Fruit fly (Drosophila melanogaster) whole organism, embryonic: ENCODE data around the gene CG46459.

ENCODE experiments used
- Atf3 ChIP-seq: fragments of 200-800 bp; sonication (Bioruptor generic); optimal IDR thresholded peaks from 3 replicates; lab custom pipeline; 2016; ENCODE audit warnings: missing biosample characterization, missing genetic modification characterization
- CG10147 ChIP-seq: fragments of 200-800 bp; sonication (Bioruptor generic); optimal IDR thresholded peaks from 2 replicates; lab custom pipeline; 2019; ENCODE audit warnings: missing biosample characterization, mild to moderate bottlenecking, missing genetic modification characterization, moderate library complexity
- CG10979 ChIP-seq: fragments of 200-800 bp; sonication (Bioruptor generic); optimal IDR thresholded peaks from 2 replicates; lab custom pipeline; 2018; ENCODE audit warnings: missing biosample characterization, mild to moderate bottlenecking, missing genetic modification characterization, moderate library complexity
- CG11560 ChIP-seq: fragments of 200-800 bp; sonication (Bioruptor generic); IDR thresholded peaks from 3 replicates; pipeline ENCODE4 v1.3.6; 2022; ENCODE audit warnings: missing biosample characterization, missing genetic modification characterization
- CG11723 ChIP-seq: fragments of 200-800 bp; sonication (Bioruptor generic); optimal IDR thresholded peaks from 2 replicates; lab custom pipeline; 2017; ENCODE audit warnings: missing biosample characterization, mild to moderate bottlenecking, missing genetic modification characterization
- CG12155 ChIP-seq: fragments of 200-800 bp; sonication (Bioruptor generic); optimal IDR thresholded peaks from 3 replicates; lab custom pipeline; 2016; ENCODE audit warnings: missing biosample characterization, missing genetic modification characterization
- CG12659 ChIP-seq: fragments of 200-800 bp; sonication (Bioruptor generic); optimal IDR thresholded peaks from 3 replicates; lab custom pipeline; 2017; ENCODE audit warnings: mild to moderate bottlenecking, missing biosample characterization, missing genetic modification reagents, missing genetic modification characterization
- CG1647 ChIP-seq: fragments of 200-800 bp; sonication (Bioruptor generic); optimal IDR thresholded peaks from 3 replicates; lab custom pipeline; 2016; ENCODE audit warnings: missing biosample characterization, missing genetic modification characterization
- CG17829 ChIP-seq: fragments of 200-800 bp; optimal IDR thresholded peaks from 2 replicates; lab custom pipeline; 2019; ENCODE audit warnings: missing biosample characterization, mild to moderate bottlenecking, missing genetic modification characterization, moderate library complexity
- CG1832 ChIP-seq: fragments of 200-800 bp; sonication (Bioruptor generic); optimal IDR thresholded peaks from 2 replicates; lab custom pipeline; 2017; ENCODE audit warnings: missing biosample characterization, mild to moderate bottlenecking, missing genetic modification characterization, inconsistent platforms
- CG18619 ChIP-seq: fragments of 200-800 bp; sonication (Bioruptor generic); optimal IDR thresholded peaks from 3 replicates; lab custom pipeline; 2017; ENCODE audit warnings: missing biosample characterization, mild to moderate bottlenecking, missing genetic modification characterization
- CG3065 ChIP-seq: fragments of 200-800 bp; sonication (Bioruptor generic); optimal IDR thresholded peaks from 2 replicates; lab custom pipeline; 2016; ENCODE audit warnings: missing biosample characterization, missing genetic modification characterization
- CG32772 ChIP-seq: fragments of 200-800 bp; sonication (Bioruptor generic); IDR thresholded peaks from 2 replicates; pipeline ENCODE4 v1.3.6; 2022; ENCODE audit warnings: missing biosample characterization, missing genetic modification characterization
- CG4328 ChIP-seq: fragments of 200-800 bp; sonication (Bioruptor generic); optimal IDR thresholded peaks from 3 replicates; lab custom pipeline; 2017; ENCODE audit warnings: missing biosample characterization, missing genetic modification reagents, missing genetic modification characterization
- CG4360 ChIP-seq: fragments of 200-800 bp; sonication (Bioruptor generic); IDR thresholded peaks from 2 replicates; pipeline ENCODE4 v1.3.6; 2022; ENCODE audit warnings: missing biosample characterization, missing genetic modification characterization
- CG4424 ChIP-seq: fragments of 200-800 bp; sonication (Bioruptor generic); optimal IDR thresholded peaks from 3 replicates; lab custom pipeline; 2016; ENCODE audit warnings: missing biosample characterization, missing genetic modification characterization
- CG4820 ChIP-seq: fragments of 200-800 bp; sonication (Bioruptor generic); optimal IDR thresholded peaks from 3 replicates; lab custom pipeline; 2016; ENCODE audit warnings: missing biosample characterization, missing genetic modification characterization
- CG6654 ChIP-seq: fragments of 200-800 bp; sonication (Bioruptor generic); optimal IDR thresholded peaks from 2 replicates; lab custom pipeline; 2017; ENCODE audit warnings: missing biosample characterization, mild to moderate bottlenecking, missing genetic modification characterization
- CG6854 ChIP-seq: fragments of 200-800 bp; sonication (Bioruptor generic); optimal IDR thresholded peaks from 3 replicates; lab custom pipeline; 2017; ENCODE audit warnings: missing biosample characterization, mild to moderate bottlenecking, missing genetic modification characterization
- CG8944 ChIP-seq: fragments of 200-800 bp; sonication (Bioruptor generic); optimal IDR thresholded peaks from 3 replicates; lab custom pipeline; 2016; ENCODE audit warnings: missing biosample characterization, missing genetic modification characterization
- CG9817 ChIP-seq: fragments of 200-800 bp; sonication (Bioruptor generic); optimal IDR thresholded peaks from 2 replicates; lab custom pipeline; 2018; ENCODE audit warnings: missing biosample characterization, mild to moderate bottlenecking, missing genetic modification characterization, moderate library complexity
- Camta ChIP-seq: fragments of 200-800 bp; sonication (Bioruptor generic); optimal IDR thresholded peaks from 2 replicates; lab custom pipeline; 2016; ENCODE audit warnings: missing biosample characterization, missing genetic modification characterization
- D19B ChIP-seq: fragments of 200-800 bp; sonication (Bioruptor generic); optimal IDR thresholded peaks from 2 replicates; lab custom pipeline; 2017; ENCODE audit warnings: missing biosample characterization, mild to moderate bottlenecking, missing genetic modification characterization
- Dip2 ChIP-seq: fragments of 200-800 bp; sonication (Bioruptor generic); IDR thresholded peaks from 2 replicates; pipeline ENCODE4 v1.3.6; 2022; ENCODE audit warnings: missing biosample characterization, missing genetic modification characterization
- Hey ChIP-seq: fragments of 200-800 bp; sonication (Bioruptor generic); optimal IDR thresholded peaks from 3 replicates; lab custom pipeline; 2018; ENCODE audit warnings: missing biosample characterization, mild to moderate bottlenecking, missing genetic modification characterization
- Hr78 ChIP-seq, 2 experiments: fragments of 200-800 bp in 1 of 2; fragments of >200 bp in 1 of 2; sonication (Bioruptor generic) in 1 of 2; optimal IDR thresholded peaks; 2 replicates each; lab custom pipeline; 2017 to 2019; ENCODE audit warnings: missing biosample characterization in 2 of 2, missing genetic modification characterization in 2 of 2, mild to moderate bottlenecking in 1 of 2, moderate library complexity in 1 of 2
- MESR4 ChIP-seq: fragments of 200-800 bp; sonication (Bioruptor generic); optimal IDR thresholded peaks from 2 replicates; lab custom pipeline; 2018; ENCODE audit warnings: missing biosample characterization, mild to moderate bottlenecking, missing genetic modification characterization, moderate library complexity
- Oli ChIP-seq: fragments of 200-800 bp; sonication (Bioruptor generic); optimal IDR thresholded peaks from 2 replicates; lab custom pipeline; 2018; ENCODE audit warnings: missing biosample characterization, mild to moderate bottlenecking, missing genetic modification characterization, moderate library complexity
- Opbp ChIP-seq: fragments of 200-800 bp; sonication (Bioruptor generic); IDR thresholded peaks from 3 replicates; pipeline ENCODE4 v1.3.6; 2022; ENCODE audit warnings: missing biosample characterization, missing genetic modification characterization; ENCODE audit not compliant: partially characterized antibody
- Scr ChIP-seq: fragments of 200-800 bp; sonication (Bioruptor generic); IDR thresholded peaks from 2 replicates; pipeline ENCODE4 v1.3.6; 2022; ENCODE audit warnings: missing biosample characterization, missing genetic modification characterization; ENCODE audit not compliant: partially characterized antibody
- Vsx1 ChIP-seq: fragments of 200-800 bp; sonication (Bioruptor generic); optimal IDR thresholded peaks from 2 replicates; lab custom pipeline; 2017; ENCODE audit warnings: missing biosample characterization, mild to moderate bottlenecking, missing genetic modification characterization, missing genetic modification reagents
- al ChIP-seq: fragments of 200-800 bp; sonication (Bioruptor generic); IDR thresholded peaks from 2 replicates; pipeline ENCODE4 v1.3.6; 2022; ENCODE audit warnings: missing biosample characterization, missing genetic modification characterization
- bigmax ChIP-seq: fragments of 200-800 bp; sonication (Bioruptor generic); optimal IDR thresholded peaks from 2 replicates; lab custom pipeline; 2018; ENCODE audit warnings: missing biosample characterization, mild to moderate bottlenecking, missing genetic modification characterization
- crp ChIP-seq, 2 experiments: fragments of 200-800 bp; sonication (Bioruptor generic); optimal IDR thresholded peaks; 2 replicates in 1 of 2; 3 replicates in 1 of 2; lab custom pipeline; 2017; ENCODE audit warnings: missing biosample characterization in 2 of 2, missing genetic modification characterization in 2 of 2, mild to moderate bottlenecking in 1 of 2, moderate library complexity in 1 of 2
- da ChIP-seq: fragments of 200-800 bp; sonication (Bioruptor generic); optimal IDR thresholded peaks from 2 replicates; lab custom pipeline; 2016; ENCODE audit warnings: missing biosample characterization, missing genetic modification characterization
- dpn ChIP-seq, 2 experiments: fragments of 200-800 bp; sonication (Bioruptor generic); optimal IDR thresholded peaks; 3 replicates each; lab custom pipeline; 2016; ENCODE audit warnings: missing biosample characterization in 2 of 2, missing genetic modification characterization in 2 of 2
- dysf ChIP-seq: fragments of 200-800 bp; sonication (Bioruptor generic); IDR thresholded peaks from 3 replicates; pipeline ENCODE4 v1.3.6; 2022; ENCODE audit warnings: missing biosample characterization, missing genetic modification characterization
- en ChIP-seq: fragments of 200-800 bp; sonication (Bioruptor generic); optimal IDR thresholded peaks from 2 replicates; lab custom pipeline; 2016; ENCODE audit warnings: missing biosample characterization, missing genetic modification characterization
- grn ChIP-seq: fragments of 200-800 bp; sonication (Bioruptor generic); optimal IDR thresholded peaks from 3 replicates; lab custom pipeline; 2017; ENCODE audit warnings: missing biosample characterization, missing genetic modification characterization
- gsb-n ChIP-seq: fragments of 200-800 bp; sonication (Bioruptor generic); optimal IDR thresholded peaks from 3 replicates; lab custom pipeline; 2018; ENCODE audit warnings: missing biosample characterization, mild to moderate bottlenecking, missing genetic modification characterization
- h ChIP-seq: fragments of >200 bp; optimal IDR thresholded peaks from 2 replicates; lab custom pipeline; 2017
- ham ChIP-seq: fragments of 200-800 bp; sonication (Bioruptor generic); IDR thresholded peaks from 2 replicates; pipeline ENCODE4 v1.3.6; 2022; ENCODE audit warnings: missing biosample characterization, missing genetic modification characterization
- jumu ChIP-seq: fragments of 200-800 bp; sonication (Bioruptor generic); optimal IDR thresholded peaks from 3 replicates; lab custom pipeline; 2016; ENCODE audit warnings: missing biosample characterization, missing genetic modification characterization
- kah ChIP-seq: fragments of 200-800 bp; sonication (Bioruptor generic); optimal IDR thresholded peaks from 2 replicates; lab custom pipeline; 2018; ENCODE audit warnings: missing biosample characterization, mild to moderate bottlenecking, missing genetic modification characterization
- mam ChIP-seq: fragments of 200-800 bp; sonication (Bioruptor generic); optimal IDR thresholded peaks from 3 replicates; lab custom pipeline; 2016; ENCODE audit warnings: missing biosample characterization, missing genetic modification characterization
- pum ChIP-seq: fragments of 200-800 bp; sonication (Bioruptor generic); optimal IDR thresholded peaks from 2 replicates; lab custom pipeline; 2016; ENCODE audit warnings: missing biosample characterization, missing genetic modification characterization
- sens ChIP-seq: fragments of 200-800 bp; sonication (Bioruptor generic); peaks from one replicate; lab custom pipeline; 2016; ENCODE audit warnings: missing biosample characterization, missing genetic modification characterization
- shn ChIP-seq: fragments of 200-800 bp; sonication (Bioruptor generic); optimal IDR thresholded peaks from 3 replicates; lab custom pipeline; 2016; ENCODE audit warnings: missing biosample characterization, missing genetic modification characterization
- tup ChIP-seq: fragments of 200-800 bp; sonication (Bioruptor generic); optimal IDR thresholded peaks from 2 replicates; lab custom pipeline; 2016; ENCODE audit warnings: missing biosample characterization, mild to moderate bottlenecking, missing genetic modification characterization, moderate library complexity
- wdn ChIP-seq: fragments of 200-800 bp; sonication (Bioruptor generic); IDR thresholded peaks from 2 replicates; pipeline ENCODE4 v1.3.6; 2022; ENCODE audit warnings: missing biosample characterization, missing genetic modification characterization
- wek ChIP-seq: fragments of 200-800 bp; sonication (Bioruptor generic); optimal IDR thresholded peaks from 3 replicates; lab custom pipeline; 2018; ENCODE audit warnings: missing biosample characterization, mild to moderate bottlenecking, missing genetic modification characterization, moderate library complexity
- zen2 ChIP-seq: fragments of 200-800 bp; sonication (Bioruptor generic); IDR thresholded peaks from 3 replicates; pipeline ENCODE4 v1.3.6; 2022; ENCODE audit warnings: missing biosample characterization, missing genetic modification characterization; ENCODE audit not compliant: partially characterized antibody

The CG46459 gene

dm6 chr3R:10655968-10656367 lies 40.5 kb upstream of the CG46459 start (continued):
- TF ChIP-seq CG3065 (GFP tag; lab: Kevin White, UChicago) (no peak), CG32772 (GFP tag; lab: Robert Waterston, UW) (peak; percentile 50; the same call in 1 of the 2 replicates), CG12155 (GFP tag; lab: Kevin White, UChicago) (no peak), gsb-n (peak; percentile 35), wdn (GFP tag; lab: Robert Waterston, UW) (no peak), crp (GFP tag; optimal IDR thresholded peaks at IDR 0.05; lab: Kevin White, UChicago) (no peak), Camta (GFP tag; lab: Kevin White, UChicago) (no peak), mam (peak; percentile 29), ham (no peak), MESR4 (no peak), tup (GFP tag; lab: Kevin White, UChicago) (no peak), Scr (GFP tag; lab: Robert Waterston, UW) (no peak), pum (GFP tag; lab: Kevin White, UChicago) (no peak), Hey (tag; lab: Kevin White, UChicago) (no peak), CG4424 (GFP tag; lab: Kevin White, UChicago) (peak; percentile 37), dysf (GFP tag; lab: Robert Waterston, UW) (no peak; the same call in 2 of the 3 replicates), CG10147 (GFP tag; lab: Kevin White, UChicago) (no peak), CG18619 (GFP tag; lab: Kevin White, UChicago) (no peak), CG6654 (GFP tag; lab: Kevin White, UChicago) (no peak), CG4360 (GFP tag; lab: Robert Waterston, UW) (no peak), al (no peak), CG1832 (GFP tag; lab: Kevin White, UChicago) (no peak), CG12659 (GFP tag; lab: Kevin White, UChicago) (no peak), Opbp (no peak), zen2 (GFP tag; lab: Robert Waterston, UW) (no peak), CG1647 (no peak), shn (GFP tag; lab: Kevin White, UChicago) (no peak), Dip2 (GFP tag; lab: Robert Waterston, UW) (no peak), CG8944 (GFP tag; lab: Kevin White, UChicago) (no peak), CG6854 (no peak), bigmax (GFP tag; lab: Kevin White, UChicago) (no peak), Hr78 (GFP tag; optimal IDR thresholded peaks at IDR 0.05; lab: Kevin White, UChicago) (no peak), h (lab: Kevin White, UChicago) (no peak), CG17829 (no peak), CG4328 (GFP tag; lab: Kevin White, UChicago) (no peak), D19B (GFP tag; lab: Kevin White, UChicago) (no peak), kah (GFP tag; lab: Kevin White, UChicago) (no peak), grn (GFP tag; lab: Kevin White, UChicago) (no peak), CG4820 (no peak), wek (no peak), CG9817 (no peak), CG11560 (tag; lab: Robert Waterston, UW) (no peak), CG11723 (no peak), CG10979 (tag; lab: Kevin White, UChicago) (peak; percentile 56), Vsx1 (GFP tag; lab: Kevin White, UChicago) (no peak), dpn (GFP tag; optimal IDR thresholded peaks at IDR 0.05; lab: Kevin White, UChicago) (peak; percentile 7 to 32), sens (GFP tag; lab: Kevin White, UChicago) (peak; percentile 89), en (GFP tag; lab: Kevin White, UChicago) (no peak), jumu (GFP tag; lab: Kevin White, UChicago) (peak; percentile 4), Atf3 (GFP tag; lab: Kevin White, UChicago) (no peak), Oli (tag; lab: Kevin White, UChicago) (no peak), da (GFP tag; lab: Kevin White, UChicago) (no peak)
